Fruit fly (Drosophila melanogaster): Measurements from ENCODE around the gene CG11811.

- no peak for TF ChIP-seq psq (optimal IDR thresholded peaks at IDR 0.05)
- no peak for TF ChIP-seq h (optimal IDR thresholded peaks at IDR 0.05)
- no peak for TF ChIP-seq Sin3A (optimal IDR thresholded peaks at IDR 0.05)
- no peak for TF ChIP-seq insv (optimal IDR thresholded peaks at IDR 0.05)
- TF ChIP-seq ttk (optimal IDR thresholded peaks at IDR 0.05), result no peak
Observed at dm6 chr3L:10734561-10734960, 43.7 kb downstream of the CG11811 start.

Measured in Kc167 (cell line).